Worm (Caenorhabditis elegans) whole organism, L3 larva: Measurements from ENCODE around the gene T02H6.6.

Source experiments
- daf-12 ChIP-seq: fragments of 150-350 bp; optimal IDR thresholded peaks from 2 replicates; lab custom pipeline; 2014; ENCODE audit warnings: missing biosample characterization, missing genetic modification reagents, missing genetic modification characterization
- fkh-10 ChIP-seq: sonication (generic microtip); optimal IDR thresholded peaks from 2 replicates; lab custom pipeline; 2017; ENCODE audit warnings: missing biosample characterization, missing genetic modification reagents, missing genetic modification characterization
- jun-1 ChIP-seq: fragments of 150-350 bp; optimal IDR thresholded peaks from 2 replicates; lab custom pipeline; 2014; ENCODE audit warnings: missing biosample characterization, missing genetic modification reagents, missing genetic modification characterization
- nhr-237 ChIP-seq: fragments of 150-350 bp; optimal IDR thresholded peaks from 2 replicates; lab custom pipeline; 2014; ENCODE audit warnings: missing biosample characterization, missing genetic modification characterization
- pha-4 ChIP-seq: fragments of 150-350 bp; optimal IDR thresholded peaks from 2 replicates; lab custom pipeline; 2014; ENCODE audit warnings: missing biosample characterization, missing genetic modification reagents, missing genetic modification characterization
- zag-1 ChIP-seq: fragments of 150-350 bp; optimal IDR thresholded peaks from 2 replicates; lab custom pipeline; 2014; ENCODE audit warnings: missing biosample characterization, missing genetic modification characterization

- TF ChIP-seq jun-1 (tag; lab: Kevin White, UChicago) (no peak), zag-1 (no peak), pha-4 (tag; lab: Kevin White, UChicago) (no peak), daf-12 (no peak), fkh-10 (no peak), nhr-237 (no peak)
Observed at ce11 chrII:701025-701370, 17.4 kb downstream of the T02H6.6 start, which contains the start of gene T02H6.11.
